Fruit fly (Drosophila melanogaster) whole organism: Measurements from ENCODE around the gene Liprin-beta.

ENCODE experiments used
- CG8478 ChIP-seq: fragments of >200 bp; optimal IDR thresholded peaks from 2 replicates; lab custom pipeline; 2018; ENCODE audit warnings: inconsistent platforms
- Dll ChIP-seq: fragments of >200 bp; optimal IDR thresholded peaks from 2 replicates; lab custom pipeline; 2017
- EcR ChIP-seq, 2 experiments: fragments of >200 bp; optimal IDR thresholded peaks; 2 replicates each; lab custom pipeline; 2017; ENCODE audit warnings: missing biosample characterization in 2 of 2, missing genetic modification characterization in 2 of 2, missing genetic modification reagents in 2 of 2
- pan ChIP-seq: fragments of >200 bp; optimal IDR thresholded peaks from 2 replicates; lab custom pipeline; 2017
- psq ChIP-seq: fragments of >200 bp; optimal IDR thresholded peaks from 2 replicates; lab custom pipeline; 2017
- usp ChIP-seq: fragments of >200 bp; optimal IDR thresholded peaks from 2 replicates; lab custom pipeline; 2017; ENCODE audit warnings: missing biosample characterization, missing genetic modification characterization, mixed read lengths

dm6 chr3L:13494363-13495015 lies 18.6 kb upstream of the Liprin-beta start:
- TF ChIP-seq psq (no peak), CG8478 (lab: Kevin White, UChicago) (no peak), pan (lab: Kevin White, UChicago) (no peak), EcR (GFP tag; optimal IDR thresholded peaks at IDR 0.05; lab: Kevin White, UChicago) (peak in 1 of 2 experiments; percentile 7), usp (GFP tag; lab: Kevin White, UChicago) (no peak), Dll (lab: Kevin White, UChicago) (peak; percentile 11)
